Worm (Caenorhabditis elegans) whole organism, young adult: Measurements from ENCODE around the gene mai-1.

Experiments used
- B0035.1 ChIP-seq: sonication (generic microtip); optimal IDR thresholded peaks from 2 replicates; lab custom pipeline; 2016; ENCODE audit warnings: missing genetic modification characterization, mild to moderate bottlenecking, missing compliant biosample characterization, missing genotype, missing genetic modification reagents
- B0261.1 ChIP-seq: sonication (generic microtip); optimal IDR thresholded peaks from 2 replicates; lab custom pipeline; 2016; ENCODE audit warnings: mild to moderate bottlenecking, missing genetic modification characterization, moderate library complexity, missing compliant biosample characterization
- C17E4.6 ChIP-seq: fragments of 200-800 bp; sonication (Bioruptor generic); IDR thresholded peaks from 2 replicates; pipeline ENCODE4 v1.3.6; 2022; ENCODE audit warnings: missing genetic modification reagents, missing genetic modification characterization, missing compliant biosample characterization
- F10E7.11 ChIP-seq: sonication (generic microtip); optimal IDR thresholded peaks from 2 replicates; lab custom pipeline; 2017; ENCODE audit warnings: mild to moderate bottlenecking, missing genetic modification characterization, moderate library complexity, missing compliant biosample characterization
- F22D6.2 ChIP-seq: sonication (generic microtip); optimal IDR thresholded peaks from 2 replicates; lab custom pipeline; 2016; ENCODE audit warnings: mild to moderate bottlenecking, missing genetic modification characterization, missing compliant biosample characterization
- F23B12.7 ChIP-seq: sonication (generic microtip); optimal IDR thresholded peaks from 2 replicates; lab custom pipeline; 2017; ENCODE audit warnings: missing genetic modification characterization, mild to moderate bottlenecking, missing compliant biosample characterization, antibody characterized with exemption, moderate library complexity; ENCODE audit not compliant: insufficient read depth
- F52B5.7 ChIP-seq: sonication (generic microtip); optimal IDR thresholded peaks from 2 replicates; lab custom pipeline; 2016; ENCODE audit warnings: mild to moderate bottlenecking, missing genetic modification characterization, missing compliant biosample characterization
- F55B11.4 ChIP-seq: sonication (generic microtip); optimal IDR thresholded peaks from 2 replicates; lab custom pipeline; 2016; ENCODE audit warnings: missing compliant biosample characterization, missing genetic modification characterization, borderline replicate concordance; ENCODE audit not compliant: insufficient read depth
- F57A8.1 ChIP-seq: fragments of 200-800 bp; sonication (Bioruptor generic); optimal IDR thresholded peaks from 2 replicates; lab custom pipeline; 2018; ENCODE audit warnings: mild to moderate bottlenecking, missing genetic modification characterization, moderate library complexity, missing compliant biosample characterization
- Y53G8AR.9 ChIP-seq: fragments of 200-800 bp; sonication (Bioruptor generic); conservative IDR thresholded peaks from 2 replicates; pipeline ENCODE4 v1.3.6; 2022; ENCODE audit warnings: missing genetic modification reagents, missing genetic modification characterization, missing compliant biosample characterization
- Y56A3A.18 ChIP-seq: fragments of 200-800 bp; sonication (Bioruptor generic); IDR thresholded peaks from 2 replicates; pipeline ENCODE4 v1.3.6; 2022; ENCODE audit warnings: missing genetic modification reagents, missing genetic modification characterization, missing compliant biosample characterization
- ama-1 ChIP-seq, 3 experiments: fragments of 150-350 bp in 1 of 3; sonication (generic microtip) in 2 of 3; optimal IDR thresholded peaks; 2 replicates each; lab custom pipeline; 2014 to 2018; ENCODE audit warnings: missing biosample characterization in 2 of 3, missing genetic modification characterization in 2 of 3, missing genetic modification reagents in 2 of 3
- athp-1 ChIP-seq: sonication (generic microtip); optimal IDR thresholded peaks from 2 replicates; lab custom pipeline; 2017; ENCODE audit warnings: mild to moderate bottlenecking, missing genetic modification characterization, missing compliant biosample characterization
- attf-3 ChIP-seq: fragments of 200-800 bp; sonication (Bioruptor generic); conservative IDR thresholded peaks from 2 replicates; pipeline ENCODE4 v1.3.6; 2022; ENCODE audit warnings: missing genetic modification reagents, missing genetic modification characterization, missing compliant biosample characterization
- attf-5 ChIP-seq: fragments of 200-800 bp; sonication (Bioruptor generic); optimal IDR thresholded peaks from 2 replicates; lab custom pipeline; 2018; ENCODE audit warnings: mild to moderate bottlenecking, missing genetic modification characterization, missing compliant biosample characterization
- bed-2 ChIP-seq: fragments of 200-800 bp; sonication (Bioruptor generic); IDR thresholded peaks from 2 replicates; pipeline ENCODE4 v1.3.6; 2022; ENCODE audit warnings: missing genetic modification reagents, missing genetic modification characterization, missing compliant biosample characterization
- ccch-3 ChIP-seq: fragments of 200-800 bp; sonication (Bioruptor generic); optimal IDR thresholded peaks from 2 replicates; lab custom pipeline; 2018; ENCODE audit warnings: mild to moderate bottlenecking, missing genetic modification characterization, missing compliant biosample characterization
- cebp-2 ChIP-seq: fragments of 200-800 bp; sonication (Bioruptor generic); IDR thresholded peaks from 2 replicates; pipeline ENCODE4 v1.3.6; 2022; ENCODE audit warnings: missing genetic modification characterization, missing compliant biosample characterization
- ceh-100 ChIP-seq: fragments of 200-800 bp; sonication (Bioruptor generic); IDR thresholded peaks from 2 replicates; pipeline ENCODE4 v1.3.6; 2022; ENCODE audit warnings: missing genetic modification reagents, missing genetic modification characterization, missing compliant biosample characterization
- ceh-27 ChIP-seq: fragments of 200-800 bp; sonication (Bioruptor generic); optimal IDR thresholded peaks from 2 replicates; lab custom pipeline; 2018; ENCODE audit warnings: mild to moderate bottlenecking, missing genetic modification characterization, moderate library complexity, missing compliant biosample characterization
- chd-7 ChIP-seq: sonication (generic microtip); optimal IDR thresholded peaks from 2 replicates; lab custom pipeline; 2016; ENCODE audit warnings: mild to moderate bottlenecking, missing genetic modification characterization, moderate library complexity, missing compliant biosample characterization
- dpff-1 ChIP-seq: sonication (generic microtip); optimal IDR thresholded peaks from 2 replicates; lab custom pipeline; 2017; ENCODE audit warnings: mild to moderate bottlenecking, missing genetic modification characterization, missing compliant biosample characterization
- dpl-1 ChIP-seq: fragments of 150-350 bp; optimal IDR thresholded peaks from 2 replicates; lab custom pipeline; 2014; ENCODE audit warnings: missing biosample characterization, missing genetic modification reagents, missing genetic modification characterization
- egl-18 ChIP-seq: fragments of 200-800 bp; sonication (Bioruptor generic); IDR thresholded peaks from 2 replicates; pipeline ENCODE4 v1.3.6; 2022; ENCODE audit warnings: missing genetic modification reagents, missing genetic modification characterization, missing compliant biosample characterization
- ekl-4 ChIP-seq: fragments of 200-800 bp; sonication (Bioruptor generic); IDR thresholded peaks from 2 replicates; pipeline ENCODE4 v1.3.6; 2022; ENCODE audit warnings: missing genetic modification reagents, missing genetic modification characterization, missing compliant biosample characterization
- gei-17 ChIP-seq: fragments of 200-800 bp; sonication (Bioruptor generic); optimal IDR thresholded peaks from 2 replicates; lab custom pipeline; 2018; ENCODE audit warnings: mild to moderate bottlenecking, missing genetic modification characterization, missing compliant biosample characterization
- hmg-1.2 ChIP-seq: fragments of 200-800 bp; sonication (Bioruptor generic); IDR thresholded peaks from 2 replicates; pipeline ENCODE4 v1.3.6; 2022; ENCODE audit warnings: missing genetic modification reagents, missing genetic modification characterization, missing compliant biosample characterization
- hmg-20 ChIP-seq: fragments of 200-800 bp; sonication (Bioruptor generic); IDR thresholded peaks from 2 replicates; pipeline ENCODE4 v1.3.6; 2022; ENCODE audit warnings: missing genetic modification reagents, missing genetic modification characterization, missing compliant biosample characterization
- let-607 ChIP-seq, 2 experiments: fragments of 200-800 bp in 1 of 2; sonication (Bioruptor generic) in 1 of 2; sonication (generic microtip) in 1 of 2; optimal IDR thresholded peaks; 2 replicates each; lab custom pipeline; 2016 to 2018; ENCODE audit warnings: mild to moderate bottlenecking in 2 of 2, missing compliant biosample characterization in 2 of 2, missing genetic modification characterization in 2 of 2, moderate library complexity in 2 of 2, missing genotype in 1 of 2
- lin-26 ChIP-seq: fragments of 200-800 bp; sonication (Bioruptor generic); IDR thresholded peaks from 2 replicates; pipeline ENCODE4 v1.3.6; 2022; ENCODE audit warnings: missing genetic modification reagents, missing genetic modification characterization, missing compliant biosample characterization
- lin-54 ChIP-seq: fragments of 200-800 bp; sonication (Bioruptor generic); optimal IDR thresholded peaks from 2 replicates; lab custom pipeline; 2018; ENCODE audit warnings: mild to moderate bottlenecking, missing genetic modification characterization, missing compliant biosample characterization
- lir-1 ChIP-seq: fragments of 200-800 bp; sonication (Bioruptor generic); conservative IDR thresholded peaks from 2 replicates; pipeline ENCODE4 v1.3.6; 2022; ENCODE audit warnings: missing genetic modification reagents, missing genetic modification characterization, missing compliant biosample characterization
- lsl-1 ChIP-seq: fragments of 200-800 bp; sonication (Bioruptor generic); optimal IDR thresholded peaks from 2 replicates; lab custom pipeline; 2018; ENCODE audit warnings: mild to moderate bottlenecking, missing genetic modification characterization, moderate library complexity, missing compliant biosample characterization
- lsy-27 ChIP-seq: sonication (generic microtip); optimal IDR thresholded peaks from 2 replicates; lab custom pipeline; 2017; ENCODE audit warnings: missing genetic modification characterization, mild to moderate bottlenecking, missing compliant biosample characterization, antibody characterized with exemption, missing genotype, borderline replicate concordance; ENCODE audit not compliant: insufficient read depth
- mel-28 ChIP-seq: sonication (generic microtip); optimal IDR thresholded peaks from 2 replicates; lab custom pipeline; 2016; ENCODE audit warnings: borderline replicate concordance, mild to moderate bottlenecking, missing genetic modification characterization, missing compliant biosample characterization
- mxl-1 ChIP-seq: sonication (generic microtip); optimal IDR thresholded peaks from 2 replicates; lab custom pipeline; 2016; ENCODE audit warnings: missing genetic modification characterization, missing compliant biosample characterization
- nfya-1 ChIP-seq: sonication (generic microtip); optimal IDR thresholded peaks from 2 replicates; lab custom pipeline; 2017; ENCODE audit warnings: antibody characterized with exemption, missing compliant biosample characterization, missing genetic modification characterization, borderline replicate concordance; ENCODE audit not compliant: insufficient read depth
- nhr-27 ChIP-seq: fragments of 200-800 bp; sonication (Bioruptor generic); optimal IDR thresholded peaks from 2 replicates; lab custom pipeline; 2018; ENCODE audit warnings: mild to moderate bottlenecking, missing genetic modification characterization, moderate library complexity, missing compliant biosample characterization
- nhr-80 ChIP-seq: sonication (generic microtip); optimal IDR thresholded peaks from 2 replicates; lab custom pipeline; 2016; ENCODE audit warnings: missing genetic modification characterization, missing compliant biosample characterization
- repo-1 ChIP-seq: sonication (generic microtip); optimal IDR thresholded peaks from 2 replicates; lab custom pipeline; 2017; ENCODE audit warnings: mild to moderate bottlenecking, missing genetic modification characterization, missing compliant biosample characterization
- sdz-38 ChIP-seq: sonication (generic microtip); optimal IDR thresholded peaks from 2 replicates; lab custom pipeline; 2016; ENCODE audit warnings: missing genotype, missing genetic modification characterization, missing compliant biosample characterization
- sea-2 ChIP-seq: fragments of 200-800 bp; sonication (Bioruptor generic); IDR thresholded peaks from 2 replicates; pipeline ENCODE4 v1.3.6; 2022; ENCODE audit warnings: missing genetic modification characterization, missing compliant biosample characterization
- somi-1 ChIP-seq: fragments of 200-800 bp; sonication (Bioruptor generic); optimal IDR thresholded peaks from 2 replicates; lab custom pipeline; 2018; ENCODE audit warnings: mild to moderate bottlenecking, missing genetic modification characterization, missing compliant biosample characterization
- sptf-2 ChIP-seq: fragments of 200-800 bp; sonication (Bioruptor generic); optimal IDR thresholded peaks from 2 replicates; lab custom pipeline; 2018; ENCODE audit warnings: mild to moderate bottlenecking, missing genetic modification characterization, missing compliant biosample characterization
- tlf-1 ChIP-seq: fragments of 200-800 bp; sonication (Bioruptor generic); optimal IDR thresholded peaks from 2 replicates; lab custom pipeline; 2018; ENCODE audit warnings: mild to moderate bottlenecking, missing genetic modification characterization, missing compliant biosample characterization
- unc-62 ChIP-seq: fragments of 150-350 bp; optimal IDR thresholded peaks from 2 replicates; lab custom pipeline; 2014; ENCODE audit warnings: missing biosample characterization, missing genetic modification reagents, missing genetic modification characterization
- zim-3 ChIP-seq: sonication (generic microtip); optimal IDR thresholded peaks from 2 replicates; lab custom pipeline; 2017; ENCODE audit warnings: mild to moderate bottlenecking, missing genetic modification characterization, moderate library complexity, missing compliant biosample characterization
- ztf-18 ChIP-seq: sonication (generic microtip); optimal IDR thresholded peaks from 2 replicates; lab custom pipeline; 2016; ENCODE audit warnings: missing genotype, mild to moderate bottlenecking, missing genetic modification characterization, missing compliant biosample characterization
- ztf-3 ChIP-seq: fragments of 200-800 bp; sonication (Bioruptor generic); optimal IDR thresholded peaks from 2 replicates; lab custom pipeline; 2018; ENCODE audit warnings: mild to moderate bottlenecking, missing genetic modification characterization, missing compliant biosample characterization

Gene mai-1

ce11 chrX:3111687-3112086 lies 4.7 kb downstream of the mai-1 start (continued):
- no peak for TF ChIP-seq sptf-2 (GFP tag; lab: Kevin White, UChicago)
- TF ChIP-seq F57A8.1: no peak
- no peak for TF ChIP-seq C17E4.6 (GFP tag; lab: Robert Waterston, UW)
- TF ChIP-seq sea-2 (GFP tag; lab: Robert Waterston, UW): no peak
- TF ChIP-seq dpff-1: no peak
- no peak for TF ChIP-seq F23B12.7 (tag; lab: Kevin White, UChicago)
- peak; percentile 95 for TF ChIP-seq ama-1 (optimal IDR thresholded peaks at IDR 0.05; lab: Kevin White, UChicago)
- peak in 1 of 2 experiments; percentile 36 for TF ChIP-seq ama-1 (GFP tag; optimal IDR thresholded peaks at IDR 0.05; lab: Kevin White, UChicago)
- TF ChIP-seq mxl-1 (tag; lab: Kevin White, UChicago): no peak
- no peak for TF ChIP-seq athp-1 (tag; lab: Kevin White, UChicago)
- TF ChIP-seq ceh-100 (GFP tag; lab: Robert Waterston, UW): no peak
- TF ChIP-seq mel-28 (tag; lab: Kevin White, UChicago): no peak
- no peak for TF ChIP-seq attf-3 (GFP tag; lab: Robert Waterston, UW)
- TF ChIP-seq lin-54 (GFP tag; lab: Kevin White, UChicago): no peak
- TF ChIP-seq Y53G8AR.9: peak; percentile 49; the same call in 1 of the 2 replicates
- TF ChIP-seq somi-1 (GFP tag; lab: Kevin White, UChicago): peak; percentile 57
- TF ChIP-seq attf-5 (GFP tag; lab: Kevin White, UChicago): no peak
- peak; percentile 55 for TF ChIP-seq tlf-1 (GFP tag; lab: Kevin White, UChicago)
- no peak for TF ChIP-seq F55B11.4 (tag; lab: Kevin White, UChicago)
- TF ChIP-seq ceh-27 (GFP tag; lab: Kevin White, UChicago): no peak
- no peak for TF ChIP-seq F52B5.7 (tag; lab: Kevin White, UChicago)
- TF ChIP-seq ccch-3 (GFP tag; lab: Kevin White, UChicago): no peak
- no peak for TF ChIP-seq egl-18
- no peak for TF ChIP-seq cebp-2 (GFP tag; lab: Robert Waterston, UW)
- no peak for TF ChIP-seq lir-1
- TF ChIP-seq gei-17: peak; percentile 43
- TF ChIP-seq zim-3: no peak
- TF ChIP-seq lin-26 (GFP tag; lab: Robert Waterston, UW): no peak; the same call in 1 of the 2 replicates
- no peak for TF ChIP-seq let-607 (tag; optimal IDR thresholded peaks at IDR 0.05; lab: Kevin White, UChicago)
- peak; percentile 25 for TF ChIP-seq B0035.1
- TF ChIP-seq chd-7 (tag; lab: Kevin White, UChicago): no peak
- TF ChIP-seq B0261.1 (tag; lab: Kevin White, UChicago): no peak
- no peak for TF ChIP-seq dpl-1 (GFP tag; lab: Kevin White, UChicago)
- TF ChIP-seq lsy-27 (tag; lab: Kevin White, UChicago): no peak
- no peak for TF ChIP-seq lsl-1 (GFP tag; lab: Kevin White, UChicago)
- TF ChIP-seq nfya-1: no peak
- TF ChIP-seq ekl-4: no peak
- no peak for TF ChIP-seq sdz-38
- TF ChIP-seq ztf-3 (GFP tag; lab: Kevin White, UChicago): no peak
- TF ChIP-seq repo-1: peak; percentile 80
- peak; percentile 0 for TF ChIP-seq nhr-80 (tag; lab: Kevin White, UChicago)
- no peak for TF ChIP-seq nhr-27
- TF ChIP-seq bed-2 (GFP tag; lab: Robert Waterston, UW): no peak
- no peak for TF ChIP-seq hmg-1.2 (GFP tag; lab: Robert Waterston, UW)
- TF ChIP-seq F10E7.11 (tag; lab: Kevin White, UChicago): no peak
- no peak for TF ChIP-seq ztf-18 (tag; lab: Kevin White, UChicago)
- no peak for TF ChIP-seq unc-62 (GFP tag; lab: Kevin White, UChicago)
- TF ChIP-seq F22D6.2 (tag; lab: Kevin White, UChicago): no peak
- TF ChIP-seq hmg-20 (GFP tag; lab: Robert Waterston, UW): no peak
- TF ChIP-seq Y56A3A.18 (GFP tag; lab: Robert Waterston, UW): 0 out of 2 replicates have a peak, but pooled peaks have one; percentile 9
